Fruit fly (Drosophila melanogaster) whole organism, embryonic: ENCODE measurements around the gene CG15403.

Experiments
- ATbp ChIP-seq: fragments of 200-800 bp; sonication (Bioruptor generic); optimal IDR thresholded peaks from 2 replicates; lab custom pipeline; 2017; ENCODE audit warnings: missing biosample characterization, mild to moderate bottlenecking, missing genetic modification characterization, missing genetic modification reagents
- Awh ChIP-seq: fragments of 200-800 bp; sonication (Bioruptor generic); IDR thresholded peaks from 2 replicates; pipeline ENCODE4, ENCODE4 v1.3.6; 2022; ENCODE audit warnings: missing biosample characterization, missing genetic modification characterization
- Bdp1 ChIP-seq: fragments of 200-800 bp; sonication (Bioruptor generic); optimal IDR thresholded peaks from 3 replicates; lab custom pipeline; 2016; ENCODE audit warnings: missing biosample characterization, missing genetic modification characterization
- CG10321 ChIP-seq: fragments of 200-800 bp; sonication (Bioruptor generic); IDR thresholded peaks from 2 replicates; pipeline ENCODE4 v1.3.6; 2022; ENCODE audit warnings: missing biosample characterization, missing genetic modification characterization
- CG13287 ChIP-seq: fragments of 200-800 bp; sonication (Bioruptor generic); IDR thresholded peaks from 2 replicates; pipeline ENCODE4 v1.3.6; 2022; ENCODE audit warnings: missing biosample characterization, missing genetic modification characterization; ENCODE audit not compliant: partially characterized antibody
- CG13624 ChIP-seq: fragments of 200-800 bp; sonication (Bioruptor generic); optimal IDR thresholded peaks from 2 replicates; lab custom pipeline; 2016; ENCODE audit warnings: missing biosample characterization, missing genetic modification characterization
- CG14050 ChIP-seq: fragments of 200-800 bp; sonication (Bioruptor generic); IDR thresholded peaks from 3 replicates; pipeline ENCODE4 v1.3.6; 2022; ENCODE audit warnings: missing biosample characterization, missing genetic modification characterization
- CG15011 ChIP-seq: fragments of 200-800 bp; sonication (Bioruptor generic); optimal IDR thresholded peaks from 3 replicates; lab custom pipeline; 2018; ENCODE audit warnings: missing biosample characterization, mild to moderate bottlenecking, missing genetic modification characterization
- CG15269 ChIP-seq: fragments of 200-800 bp; sonication (Bioruptor generic); optimal IDR thresholded peaks from 2 replicates; lab custom pipeline; 2018; ENCODE audit warnings: missing biosample characterization, mild to moderate bottlenecking, missing genetic modification characterization, moderate library complexity
- CG1603 ChIP-seq: fragments of 200-800 bp; sonication (Bioruptor generic); optimal IDR thresholded peaks from 2 replicates; lab custom pipeline; 2019; ENCODE audit warnings: missing biosample characterization, mild to moderate bottlenecking, missing genetic modification characterization, moderate library complexity
- CG17912 ChIP-seq: fragments of 200-800 bp; sonication (Bioruptor generic); optimal IDR thresholded peaks from 2 replicates; lab custom pipeline; 2018; ENCODE audit warnings: missing biosample characterization, mild to moderate bottlenecking, missing genetic modification characterization
- CG30431 ChIP-seq: fragments of 200-800 bp; sonication (Bioruptor generic); optimal IDR thresholded peaks from 2 replicates; lab custom pipeline; 2017; ENCODE audit warnings: missing biosample characterization, missing genetic modification characterization
- CG32767 ChIP-seq: fragments of 200-800 bp; sonication (Bioruptor generic); IDR thresholded peaks from 2 replicates; pipeline ENCODE4 v1.3.6; 2022; ENCODE audit warnings: missing biosample characterization, missing genetic modification characterization
- CG34422 ChIP-seq: fragments of 200-800 bp; sonication (Bioruptor generic); IDR thresholded peaks from 3 replicates; pipeline ENCODE4 v1.3.6; 2022; ENCODE audit warnings: missing biosample characterization, missing genetic modification characterization
- CG4617 ChIP-seq: fragments of 200-800 bp; sonication (Bioruptor generic); optimal IDR thresholded peaks from 3 replicates; lab custom pipeline; 2016; ENCODE audit warnings: missing biosample characterization, missing genetic modification characterization, borderline replicate concordance
- CG6689 ChIP-seq: fragments of 200-800 bp; sonication (Bioruptor generic); IDR thresholded peaks from 2 replicates; pipeline ENCODE4 v1.3.6; 2022; ENCODE audit warnings: missing biosample characterization, missing genetic modification characterization
- CG8478 ChIP-seq: fragments of >200 bp; optimal IDR thresholded peaks from 2 replicates; lab custom pipeline; 2018
- Chrac-16 ChIP-seq: fragments of 200-800 bp; sonication (Bioruptor generic); optimal IDR thresholded peaks from 3 replicates; lab custom pipeline; 2016; ENCODE audit warnings: missing biosample characterization, missing genetic modification characterization
- Drgx ChIP-seq: fragments of 200-800 bp; sonication (Bioruptor generic); IDR thresholded peaks from 2 replicates; pipeline ENCODE4 v1.3.6; 2022; ENCODE audit warnings: missing biosample characterization, missing genetic modification characterization
- Elba2 ChIP-seq: fragments of 200-800 bp; sonication (Bioruptor generic); optimal IDR thresholded peaks from 3 replicates; lab custom pipeline; 2016; ENCODE audit warnings: missing biosample characterization, missing genetic modification characterization
- Ets65A ChIP-seq: fragments of 200-800 bp; sonication (Bioruptor generic); peaks from one replicate; lab custom pipeline; 2016; ENCODE audit warnings: missing biosample characterization, missing genetic modification characterization
- MBD-R2 ChIP-seq: fragments of 200-800 bp; sonication (Bioruptor generic); IDR thresholded peaks from 2 replicates; pipeline ENCODE4 v1.3.6; 2022; ENCODE audit warnings: missing biosample characterization, missing genetic modification characterization
- MESR4 ChIP-seq: fragments of 200-800 bp; sonication (Bioruptor generic); optimal IDR thresholded peaks from 2 replicates; lab custom pipeline; 2018; ENCODE audit warnings: missing biosample characterization, mild to moderate bottlenecking, missing genetic modification characterization, moderate library complexity
- NFAT ChIP-seq: fragments of 200-800 bp; sonication (Bioruptor generic); IDR thresholded peaks from 2 replicates; pipeline ENCODE4 v1.3.6; 2022; ENCODE audit warnings: missing biosample characterization, missing genetic modification characterization
- Ptx1 ChIP-seq: fragments of 200-800 bp; sonication (Bioruptor generic); IDR thresholded peaks from 2 replicates; pipeline ENCODE4 v1.3.6; 2022; ENCODE audit warnings: missing biosample characterization, missing genetic modification characterization
- Xrp1 ChIP-seq: fragments of 200-800 bp; sonication (Bioruptor generic); IDR thresholded peaks from 2 replicates; pipeline ENCODE4 v1.3.6; 2022; ENCODE audit warnings: missing biosample characterization, missing genetic modification characterization
- ac ChIP-seq: fragments of 200-800 bp; sonication (Bioruptor generic); optimal IDR thresholded peaks from 3 replicates; lab custom pipeline; 2017; ENCODE audit warnings: missing biosample characterization, mild to moderate bottlenecking, missing genetic modification characterization
- ase ChIP-seq: fragments of 200-800 bp; sonication (Bioruptor generic); IDR thresholded peaks from 3 replicates; pipeline ENCODE4 v1.3.6; 2022; ENCODE audit warnings: missing biosample characterization, missing genetic modification characterization
- ash1 ChIP-seq: fragments of 200-800 bp; sonication (Bioruptor generic); optimal IDR thresholded peaks from 2 replicates; lab custom pipeline; 2018; ENCODE audit warnings: missing biosample characterization, mild to moderate bottlenecking, missing genetic modification characterization
- bowl ChIP-seq: fragments of 200-800 bp; sonication (Bioruptor generic); IDR thresholded peaks from 2 replicates; pipeline ENCODE4 v1.3.6; 2022; ENCODE audit warnings: missing biosample characterization, missing genetic modification characterization
- cas ChIP-seq: fragments of 200-800 bp; sonication (Bioruptor generic); IDR thresholded peaks from 2 replicates; pipeline ENCODE4 v1.3.6; 2022; ENCODE audit warnings: missing biosample characterization, missing genetic modification characterization
- da ChIP-seq: fragments of 200-800 bp; sonication (Bioruptor generic); optimal IDR thresholded peaks from 2 replicates; lab custom pipeline; 2016; ENCODE audit warnings: missing biosample characterization, missing genetic modification characterization
- disco-r ChIP-seq: fragments of 200-800 bp; sonication (Bioruptor generic); optimal IDR thresholded peaks from 2 replicates; lab custom pipeline; 2016; ENCODE audit warnings: missing biosample characterization, missing genetic modification characterization
- dysf ChIP-seq: fragments of 200-800 bp; sonication (Bioruptor generic); IDR thresholded peaks from 3 replicates; pipeline ENCODE4 v1.3.6; 2022; ENCODE audit warnings: missing biosample characterization, missing genetic modification characterization
- fd102C ChIP-seq: fragments of 200-800 bp; sonication (Bioruptor generic); optimal IDR thresholded peaks from 2 replicates; lab custom pipeline; 2018; ENCODE audit warnings: missing biosample characterization, mild to moderate bottlenecking, missing genetic modification characterization, moderate library complexity
- fd64A ChIP-seq: fragments of 200-800 bp; sonication (Bioruptor generic); optimal IDR thresholded peaks from 3 replicates; lab custom pipeline; 2018; ENCODE audit warnings: missing biosample characterization, mild to moderate bottlenecking, missing genetic modification characterization
- lbe ChIP-seq: fragments of 200-800 bp; sonication (Bioruptor generic); optimal IDR thresholded peaks from 2 replicates; lab custom pipeline; 2016; ENCODE audit warnings: missing biosample characterization, mild to moderate bottlenecking, missing genetic modification characterization
- mld ChIP-seq: fragments of 200-800 bp; sonication (Bioruptor generic); IDR thresholded peaks from 3 replicates; pipeline ENCODE4 v1.3.6; 2022; ENCODE audit warnings: missing biosample characterization, missing genetic modification characterization; ENCODE audit not compliant: partially characterized antibody
- pb ChIP-seq: fragments of 200-800 bp; sonication (Bioruptor generic); optimal IDR thresholded peaks from 3 replicates; lab custom pipeline; 2016; ENCODE audit warnings: missing biosample characterization, missing genetic modification characterization
- prd ChIP-seq, 3 experiments: fragments of >200 bp in 2 of 3; fragments of 200-800 bp in 1 of 3; sonication (Bioruptor generic) in 1 of 3; optimal IDR thresholded peaks in 2 of 3; IDR thresholded peaks in 1 of 3; 2 replicates in 2 of 3; 3 replicates in 1 of 3; pipeline versions ENCODE4 v1.3.6 to Lab custom; 2017 to 2022; ENCODE audit warnings: missing biosample characterization in 1 of 3, missing genetic modification characterization in 1 of 3
- pros ChIP-seq: fragments of 200-800 bp; sonication (Bioruptor generic); optimal IDR thresholded peaks from 3 replicates; lab custom pipeline; 2019; ENCODE audit warnings: missing biosample characterization, mild to moderate bottlenecking, missing genetic modification characterization, moderate library complexity
- sens ChIP-seq: fragments of 200-800 bp; sonication (Bioruptor generic); peaks from one replicate; lab custom pipeline; 2016; ENCODE audit warnings: missing biosample characterization, missing genetic modification characterization
- tio ChIP-seq: fragments of 200-800 bp; sonication (Bioruptor generic); optimal IDR thresholded peaks from 2 replicates; lab custom pipeline; 2017; ENCODE audit warnings: missing biosample characterization, missing genetic modification characterization, inconsistent platforms
- wdn ChIP-seq: fragments of 200-800 bp; sonication (Bioruptor generic); IDR thresholded peaks from 2 replicates; pipeline ENCODE4 v1.3.6; 2022; ENCODE audit warnings: missing biosample characterization, missing genetic modification characterization
- zfh1 ChIP-seq: fragments of 200-800 bp; sonication (Bioruptor generic); IDR thresholded peaks from 3 replicates; pipeline ENCODE4 v1.3.6; 2022; ENCODE audit warnings: missing biosample characterization, missing genetic modification characterization

Gene CG15403

DNA sequence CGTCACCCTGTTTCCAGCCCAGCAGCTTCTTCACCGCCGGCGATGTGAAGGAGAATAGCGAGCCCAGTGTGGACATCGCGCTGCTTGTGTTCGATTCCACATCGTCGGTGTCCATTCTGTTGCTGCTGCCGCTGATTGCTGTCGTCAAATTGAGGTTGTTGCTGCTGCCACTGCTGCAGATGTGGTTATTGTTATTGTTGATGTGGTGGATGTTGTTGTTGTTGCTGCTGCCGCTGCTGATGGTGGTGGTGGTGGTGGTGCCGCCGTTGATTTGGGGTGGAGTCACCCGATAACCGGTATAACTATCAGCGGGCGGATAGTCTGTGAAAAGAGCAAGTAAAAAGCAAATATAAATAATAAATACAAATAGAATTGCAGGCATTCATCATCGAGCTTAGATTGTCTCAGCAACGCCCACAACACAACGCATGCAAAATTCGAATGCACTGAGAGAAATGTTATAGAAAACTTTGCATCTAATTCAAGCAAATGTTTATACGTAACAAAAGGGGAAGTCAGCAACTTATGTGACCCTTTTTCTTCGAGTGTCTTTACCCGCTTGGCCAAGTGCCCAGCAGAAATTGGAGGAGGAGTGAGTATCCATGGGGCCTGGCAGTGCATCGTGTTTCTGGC lies 20.6 kb downstream of the CG15403 start (continued):
- TF ChIP-seq tio (GFP tag; lab: Kevin White, UChicago) (no peak), CG4617 (GFP tag; lab: Kevin White, UChicago) (no peak), NFAT (GFP tag; lab: Robert Waterston, UW) (no peak), disco-r (GFP tag; lab: Kevin White, UChicago) (no peak), da (GFP tag; lab: Kevin White, UChicago) (no peak), CG1603 (tag; lab: Kevin White, UChicago) (peak; percentile 30), ash1 (GFP tag; lab: Kevin White, UChicago) (no peak), fd64A (GFP tag; lab: Kevin White, UChicago) (peak; percentile 2), Drgx (peak; percentile 39; the same call in 1 of the 2 replicates), ase (GFP tag; lab: Robert Waterston, UW) (no peak)

- TF ChIP-seq MESR4 (GFP tag; lab: Kevin White, UChicago) (no peak), sens (GFP tag; lab: Kevin White, UChicago) (peak; percentile 58), Ets65A (peak; percentile 75)
Observed at dm6 chr2L:3151657-3152056, 23.2 kb downstream of the CG15403 start.

dm6 chr2L:3152696-3153613 lies 24.5 kb downstream of the CG15403 start:
- TF ChIP-seq mld (no peak), CG32767 (GFP tag; lab: Robert Waterston, UW) (peak; percentile 89), bowl (peak; percentile 89), pb (GFP tag; lab: Kevin White, UChicago) (peak; percentile 93), CG13624 (GFP tag; lab: Kevin White, UChicago) (peak; percentile 89), fd102C (GFP tag; lab: Kevin White, UChicago) (peak; percentile 41), CG17912 (peak; percentile 80), CG8478 (lab: Kevin White, UChicago) (no peak), CG13287 (GFP tag; lab: Robert Waterston, UW) (no peak), Elba2 (GFP tag; lab: Kevin White, UChicago) (no peak), cas (GFP tag; lab: Robert Waterston, UW) (peak; percentile 70), CG15011 (peak; percentile 82), Awh (GFP tag; lab: Robert Waterston, UW) (peak; percentile 98), MBD-R2 (GFP tag; lab: Robert Waterston, UW) (peak; percentile 68), Ptx1 (GFP tag; lab: Robert Waterston, UW) (peak; percentile 97), CG6689 (peak; percentile 94), Chrac-16 (peak; percentile 91), CG14050 (GFP tag; lab: Robert Waterston, UW) (peak; percentile 90), wdn (GFP tag; lab: Robert Waterston, UW) (peak; percentile 64; the same call in 1 of the 2 replicates), zfh1 (GFP tag; lab: Robert Waterston, UW) (peak; percentile 98), CG34422 (GFP tag; lab: Robert Waterston, UW) (peak; percentile 95), Xrp1 (GFP tag; lab: Robert Waterston, UW) (peak; percentile 95), CG10321 (GFP tag; lab: Robert Waterston, UW) (peak; percentile 72), prd (optimal IDR thresholded peaks at IDR 0.05; lab: Kevin White, UChicago) (no peak), prd (GFP tag; IDR thresholded peaks at IDR 0.05; lab: Robert Waterston, UW) (peak; percentile 95), pros (GFP tag; lab: Kevin White, UChicago) (peak; percentile 42), CG15269 (tag; lab: Kevin White, UChicago) (peak; percentile 90), CG30431 (peak; percentile 84), dysf (GFP tag; lab: Robert Waterston, UW) (peak; percentile 95), lbe (GFP tag; lab: Kevin White, UChicago) (peak; percentile 5), Bdp1 (GFP tag; lab: Kevin White, UChicago) (peak; percentile 83), ATbp (GFP tag; lab: Kevin White, UChicago) (peak; percentile 96), ac (GFP tag; lab: Kevin White, UChicago) (peak; percentile 39)
